Worm (Caenorhabditis elegans) whole organism, L4 larva: Measurements from ENCODE around the gene rnf-121.

Experiments
- fkh-10 ChIP-seq: fragments of 150-350 bp; optimal IDR thresholded peaks from 2 replicates; lab custom pipeline; 2014; ENCODE audit warnings: missing biosample characterization, missing genetic modification reagents, missing genetic modification characterization
- lin-39 ChIP-seq: fragments of 150-350 bp; optimal IDR thresholded peaks from 2 replicates; lab custom pipeline; 2014; ENCODE audit warnings: missing biosample characterization, missing genetic modification reagents, missing genetic modification characterization
- snpc-4 ChIP-seq: fragments of 150-350 bp; optimal IDR thresholded peaks from 2 replicates; lab custom pipeline; 2014; ENCODE audit warnings: missing biosample characterization, missing genetic modification characterization

ce11 chrIII:4204072-4204471, 33.3 kb upstream of the rnf-121 start, which contains the start of the genes pelo-1 and R74.7:
- TF ChIP-seq lin-39 (tag; lab: Kevin White, UChicago) (no peak), fkh-10 (no peak), snpc-4 (tag; lab: Kevin White, UChicago) (no peak)
